Fruit fly (Drosophila melanogaster) whole organism, embryonic: ENCODE measurements around the gene CG8568.

Experiments
- Asciz ChIP-seq: fragments of 200-800 bp; sonication (Bioruptor generic); optimal IDR thresholded peaks from 2 replicates; lab custom pipeline; 2017; ENCODE audit warnings: missing biosample characterization, mild to moderate bottlenecking, missing genetic modification characterization, missing genetic modification reagents
- Awh ChIP-seq: fragments of 200-800 bp; sonication (Bioruptor generic); IDR thresholded peaks from 2 replicates; pipeline ENCODE4, ENCODE4 v1.3.6; 2022; ENCODE audit warnings: missing biosample characterization, missing genetic modification characterization
- BEAF-32 ChIP-seq: fragments of 200-800 bp; sonication (Bioruptor generic); optimal IDR thresholded peaks from 3 replicates; lab custom pipeline; 2017; ENCODE audit warnings: missing biosample characterization, missing genetic modification characterization, mild to moderate bottlenecking, moderate library complexity, missing genetic modification reagents
- CG10147 ChIP-seq: fragments of 200-800 bp; sonication (Bioruptor generic); optimal IDR thresholded peaks from 2 replicates; lab custom pipeline; 2019; ENCODE audit warnings: missing biosample characterization, mild to moderate bottlenecking, missing genetic modification characterization, moderate library complexity
- CG10321 ChIP-seq: fragments of 200-800 bp; sonication (Bioruptor generic); IDR thresholded peaks from 2 replicates; pipeline ENCODE4 v1.3.6; 2022; ENCODE audit warnings: missing biosample characterization, missing genetic modification characterization
- CG11560 ChIP-seq: fragments of 200-800 bp; sonication (Bioruptor generic); IDR thresholded peaks from 3 replicates; pipeline ENCODE4 v1.3.6; 2022; ENCODE audit warnings: missing biosample characterization, missing genetic modification characterization
- CG12659 ChIP-seq: fragments of 200-800 bp; sonication (Bioruptor generic); optimal IDR thresholded peaks from 3 replicates; lab custom pipeline; 2017; ENCODE audit warnings: mild to moderate bottlenecking, missing biosample characterization, missing genetic modification reagents, missing genetic modification characterization
- CG13123 ChIP-seq: fragments of 200-800 bp; sonication (Bioruptor generic); optimal IDR thresholded peaks from 2 replicates; lab custom pipeline; 2016; ENCODE audit warnings: missing biosample characterization, missing genetic modification characterization
- CG14965 ChIP-seq: fragments of 200-800 bp; sonication (Bioruptor generic); optimal IDR thresholded peaks from 2 replicates; lab custom pipeline; 2016; ENCODE audit warnings: missing biosample characterization, missing genetic modification characterization, borderline replicate concordance
- CG15269 ChIP-seq: fragments of 200-800 bp; sonication (Bioruptor generic); optimal IDR thresholded peaks from 2 replicates; lab custom pipeline; 2018; ENCODE audit warnings: missing biosample characterization, mild to moderate bottlenecking, missing genetic modification characterization, moderate library complexity
- CG1832 ChIP-seq: fragments of 200-800 bp; sonication (Bioruptor generic); optimal IDR thresholded peaks from 2 replicates; lab custom pipeline; 2017; ENCODE audit warnings: missing biosample characterization, mild to moderate bottlenecking, missing genetic modification characterization, inconsistent platforms
- CG31388 ChIP-seq: fragments of 200-800 bp; sonication (Bioruptor generic); optimal IDR thresholded peaks from 2 replicates; lab custom pipeline; 2016; ENCODE audit warnings: missing biosample characterization, missing genetic modification characterization
- CG3726 ChIP-seq: fragments of 200-800 bp; sonication (Bioruptor generic); IDR thresholded peaks from 3 replicates; pipeline ENCODE4, ENCODE4 v1.3.6; 2022; ENCODE audit warnings: missing biosample characterization, missing genetic modification characterization
- CG7963 ChIP-seq: fragments of 200-800 bp; sonication (Bioruptor generic); IDR thresholded peaks from 3 replicates; pipeline ENCODE4 v1.3.6; 2022; ENCODE audit warnings: missing biosample characterization, missing genetic modification characterization; ENCODE audit not compliant: partially characterized antibody
- Chrac-16 ChIP-seq: fragments of 200-800 bp; sonication (Bioruptor generic); optimal IDR thresholded peaks from 3 replicates; lab custom pipeline; 2016; ENCODE audit warnings: missing biosample characterization, missing genetic modification characterization
- Deaf1 ChIP-seq: fragments of 200-800 bp; optimal IDR thresholded peaks from 3 replicates; lab custom pipeline; 2019; ENCODE audit warnings: missing biosample characterization, mild to moderate bottlenecking, missing genetic modification characterization, moderate library complexity
- Dll ChIP-seq: fragments of 200-800 bp; sonication (Bioruptor generic); IDR thresholded peaks from 4 replicates; pipeline ENCODE4 v1.3.6; 2022; ENCODE audit warnings: missing biosample characterization, missing genetic modification characterization; ENCODE audit not compliant: partially characterized antibody
- Doc2 ChIP-seq: fragments of 200-800 bp; sonication (Bioruptor generic); IDR thresholded peaks from 2 replicates; pipeline ENCODE4 v1.3.6; 2022; ENCODE audit warnings: missing biosample characterization, missing genetic modification characterization
- Fer2 ChIP-seq: fragments of 200-800 bp; sonication (Bioruptor generic); optimal IDR thresholded peaks from 2 replicates; lab custom pipeline; 2018; ENCODE audit warnings: missing biosample characterization, mild to moderate bottlenecking, missing genetic modification characterization, moderate library complexity
- HLH3B ChIP-seq: fragments of 200-800 bp; sonication (Bioruptor generic); IDR thresholded peaks from 2 replicates; pipeline ENCODE4 v1.3.6; 2022; ENCODE audit warnings: missing biosample characterization, missing genetic modification characterization
- HmgD ChIP-seq: fragments of 200-800 bp; sonication (Bioruptor generic); optimal IDR thresholded peaks from 3 replicates; lab custom pipeline; 2016; ENCODE audit warnings: missing biosample characterization, missing genetic modification characterization
- Hr3 ChIP-seq: fragments of 200-800 bp; sonication (Bioruptor generic); optimal IDR thresholded peaks from 3 replicates; lab custom pipeline; 2016; ENCODE audit warnings: missing biosample characterization, missing genetic modification characterization
- Hsf ChIP-seq: fragments of 200-800 bp; sonication (Bioruptor generic); optimal IDR thresholded peaks from 3 replicates; lab custom pipeline; 2016; ENCODE audit warnings: missing biosample characterization, missing genetic modification characterization
- Kr ChIP-seq: fragments of 200-800 bp; sonication (Bioruptor generic); optimal IDR thresholded peaks from 2 replicates; lab custom pipeline; 2017; ENCODE audit warnings: missing biosample characterization, mild to moderate bottlenecking, missing genetic modification characterization
- MTF-1 ChIP-seq: fragments of 200-800 bp; sonication (Bioruptor generic); optimal IDR thresholded peaks from 2 replicates; lab custom pipeline; 2018; ENCODE audit warnings: missing biosample characterization, mild to moderate bottlenecking, missing genetic modification characterization, borderline replicate concordance
- Med ChIP-seq: fragments of 200-800 bp; sonication (Bioruptor generic); peaks from one replicate; lab custom pipeline; 2016; ENCODE audit warnings: missing biosample characterization, missing genetic modification characterization, mild to moderate bottlenecking, inconsistent platforms, moderate library complexity
- Myb ChIP-seq: fragments of 200-800 bp; sonication (Bioruptor generic); optimal IDR thresholded peaks from 2 replicates; lab custom pipeline; 2016; ENCODE audit warnings: missing biosample characterization, missing genetic modification characterization
- Neu2 ChIP-seq: fragments of 200-800 bp; sonication (Bioruptor generic); optimal IDR thresholded peaks from 3 replicates; lab custom pipeline; 2016; ENCODE audit warnings: missing biosample characterization, missing genetic modification characterization, borderline replicate concordance
- Oaz ChIP-seq: fragments of 200-800 bp; sonication (Bioruptor generic); IDR thresholded peaks from 2 replicates; pipeline ENCODE4 v1.3.6; 2022; ENCODE audit warnings: missing biosample characterization, missing genetic modification characterization
- Xrp1 ChIP-seq: fragments of 200-800 bp; sonication (Bioruptor generic); IDR thresholded peaks from 2 replicates; pipeline ENCODE4 v1.3.6; 2022; ENCODE audit warnings: missing biosample characterization, missing genetic modification characterization
- ash1 ChIP-seq: fragments of 200-800 bp; sonication (Bioruptor generic); optimal IDR thresholded peaks from 2 replicates; lab custom pipeline; 2018; ENCODE audit warnings: missing biosample characterization, mild to moderate bottlenecking, missing genetic modification characterization
- ato ChIP-seq: fragments of 200-800 bp; sonication (Bioruptor generic); IDR thresholded peaks from 2 replicates; pipeline ENCODE4 v1.3.6; 2022; ENCODE audit warnings: missing biosample characterization, missing genetic modification characterization; ENCODE audit not compliant: partially characterized antibody
- btn ChIP-seq: fragments of 200-800 bp; sonication (Bioruptor generic); optimal IDR thresholded peaks from 2 replicates; lab custom pipeline; 2016; ENCODE audit warnings: missing biosample characterization, missing genetic modification characterization
- caup ChIP-seq: fragments of 200-800 bp; sonication (Bioruptor generic); optimal IDR thresholded peaks from 3 replicates; lab custom pipeline; 2017; ENCODE audit warnings: missing biosample characterization, mild to moderate bottlenecking, missing genetic modification characterization, moderate library complexity; ENCODE audit not compliant: severe bottlenecking
- crol ChIP-seq: fragments of 200-800 bp; sonication (Bioruptor generic); IDR thresholded peaks from 2 replicates; pipeline ENCODE4 v1.3.6; 2022; ENCODE audit warnings: missing biosample characterization, missing genetic modification characterization
- dysf ChIP-seq: fragments of 200-800 bp; sonication (Bioruptor generic); IDR thresholded peaks from 3 replicates; pipeline ENCODE4 v1.3.6; 2022; ENCODE audit warnings: missing biosample characterization, missing genetic modification characterization
- en ChIP-seq: fragments of 200-800 bp; sonication (Bioruptor generic); optimal IDR thresholded peaks from 2 replicates; lab custom pipeline; 2016; ENCODE audit warnings: missing biosample characterization, missing genetic modification characterization
- esg ChIP-seq: fragments of 200-800 bp; sonication (Bioruptor generic); conservative IDR thresholded peaks from 2 replicates; pipeline ENCODE4 v1.3.6; 2022; ENCODE audit warnings: missing biosample characterization, missing genetic modification characterization
- fu2 ChIP-seq: fragments of 200-800 bp; sonication (Bioruptor generic); optimal IDR thresholded peaks from 2 replicates; lab custom pipeline; 2016; ENCODE audit warnings: missing biosample characterization, missing genetic modification characterization
- gfzf ChIP-seq: fragments of 200-800 bp; sonication (Bioruptor generic); optimal IDR thresholded peaks from 2 replicates; lab custom pipeline; 2016; ENCODE audit warnings: missing biosample characterization, mild to moderate bottlenecking, missing genetic modification characterization, moderate library complexity
- hb ChIP-seq: fragments of 200-800 bp; sonication (Bioruptor generic); IDR thresholded peaks from 3 replicates; pipeline ENCODE4 v1.3.6; 2022; ENCODE audit warnings: missing biosample characterization, missing genetic modification characterization; ENCODE audit not compliant: partially characterized antibody
- kay ChIP-seq: fragments of 200-800 bp; sonication (Bioruptor generic); optimal IDR thresholded peaks from 2 replicates; lab custom pipeline; 2016; ENCODE audit warnings: missing biosample characterization, missing genetic modification characterization
- kni ChIP-seq: fragments of 200-800 bp; sonication (Bioruptor generic); optimal IDR thresholded peaks from 3 replicates; lab custom pipeline; 2017; ENCODE audit warnings: mild to moderate bottlenecking, missing biosample characterization, missing genetic modification reagents, missing genetic modification characterization
- repo ChIP-seq: fragments of 200-800 bp; sonication (Bioruptor generic); optimal IDR thresholded peaks from 2 replicates; lab custom pipeline; 2016; ENCODE audit warnings: missing biosample characterization, missing genetic modification characterization
- run ChIP-seq: fragments of 200-800 bp; sonication (Bioruptor generic); optimal IDR thresholded peaks from 3 replicates; lab custom pipeline; 2018; ENCODE audit warnings: missing biosample characterization, mild to moderate bottlenecking, missing genetic modification characterization
- sens ChIP-seq: fragments of 200-800 bp; sonication (Bioruptor generic); peaks from one replicate; lab custom pipeline; 2016; ENCODE audit warnings: missing biosample characterization, missing genetic modification characterization
- sisA ChIP-seq: fragments of 200-800 bp; sonication (Bioruptor generic); IDR thresholded peaks from 2 replicates; pipeline ENCODE4 v1.3.6; 2022; ENCODE audit warnings: missing biosample characterization, missing genetic modification characterization
- slp2 ChIP-seq: fragments of 200-800 bp; sonication (Bioruptor generic); optimal IDR thresholded peaks from 2 replicates; lab custom pipeline; 2016; ENCODE audit warnings: missing biosample characterization, missing genetic modification characterization
- tgo ChIP-seq: fragments of 200-800 bp; sonication (Bioruptor generic); IDR thresholded peaks from 3 replicates; pipeline ENCODE4 v1.3.6; 2022; ENCODE audit warnings: missing biosample characterization, missing genetic modification characterization
- ttk ChIP-seq: fragments of 200-800 bp; sonication (Bioruptor generic); IDR thresholded peaks from 2 replicates; pipeline ENCODE4 v2.1.2; 2022; ENCODE audit warnings: missing biosample characterization, missing genetic modification characterization
- tup ChIP-seq: fragments of 200-800 bp; sonication (Bioruptor generic); optimal IDR thresholded peaks from 2 replicates; lab custom pipeline; 2016; ENCODE audit warnings: missing biosample characterization, mild to moderate bottlenecking, missing genetic modification characterization, moderate library complexity

The CG8568 gene

DNA sequence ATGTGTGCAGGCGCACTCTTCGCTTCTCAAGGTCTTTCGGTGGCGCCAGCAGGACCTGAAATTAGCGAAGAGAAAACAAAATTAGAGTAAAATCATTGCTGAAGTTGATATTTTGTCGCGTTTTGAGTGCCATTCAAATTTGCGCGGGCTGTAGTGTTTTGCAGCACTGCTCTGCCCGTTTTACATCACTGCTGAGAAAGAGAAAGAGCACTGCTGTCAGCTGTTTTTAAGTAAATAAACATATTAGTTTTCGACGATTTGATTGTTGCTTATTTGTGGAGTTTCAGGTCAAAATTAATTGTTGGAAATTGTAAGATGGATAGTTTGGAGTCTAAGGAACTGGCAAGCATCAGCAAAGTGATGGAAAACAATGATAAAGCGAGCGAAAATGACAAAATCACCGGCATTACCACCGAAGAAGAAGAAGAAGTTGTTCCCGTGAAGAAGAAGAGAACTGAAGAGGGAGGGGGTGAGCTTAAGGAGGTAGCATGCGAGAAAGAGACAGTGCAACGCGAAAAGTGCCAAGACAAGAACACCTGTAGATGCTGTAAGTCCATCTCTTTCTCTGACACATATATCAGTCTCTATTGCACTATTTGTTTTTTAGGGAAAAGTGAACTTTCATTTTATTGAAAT lies 28.9 kb downstream of the CG8568 start, which contains the start of gene ENGase (continued):
- no peak for TF ChIP-seq kay (GFP tag; lab: Kevin White, UChicago)
- no peak for TF ChIP-seq Xrp1 (GFP tag; lab: Robert Waterston, UW)
- TF ChIP-seq Chrac-16 (GFP tag; lab: Kevin White, UChicago): no peak
- no peak for TF ChIP-seq ash1 (GFP tag; lab: Kevin White, UChicago)
- no peak for TF ChIP-seq dysf
- TF ChIP-seq repo: no peak
- TF ChIP-seq Kr (GFP tag; lab: Kevin White, UChicago): no peak
- no peak for TF ChIP-seq slp2 (GFP tag; lab: Kevin White, UChicago)
- no peak for TF ChIP-seq CG13123
- TF ChIP-seq Hsf (GFP tag; lab: Kevin White, UChicago): no peak
- TF ChIP-seq CG3726 (GFP tag; lab: Robert Waterston, UW): no peak
- TF ChIP-seq Awh (GFP tag; lab: Robert Waterston, UW): no peak
- TF ChIP-seq Oaz (GFP tag; lab: Robert Waterston, UW): no peak
- TF ChIP-seq CG15269 (tag; lab: Kevin White, UChicago): no peak
- TF ChIP-seq CG7963 (GFP tag; lab: Robert Waterston, UW): no peak
- TF ChIP-seq btn (GFP tag; lab: Kevin White, UChicago): no peak
- no peak for TF ChIP-seq CG14965 (GFP tag; lab: Kevin White, UChicago)
- TF ChIP-seq BEAF-32 (GFP tag; lab: Kevin White, UChicago): peak; percentile 4
- TF ChIP-seq ttk (GFP tag; lab: Robert Waterston, UW): no peak
- peak; percentile 12 for TF ChIP-seq Myb (GFP tag; lab: Kevin White, UChicago)
- TF ChIP-seq Asciz: no peak
- TF ChIP-seq CG31388 (GFP tag; lab: Kevin White, UChicago): no peak
- no peak for TF ChIP-seq CG11560 (tag; lab: Robert Waterston, UW)
- no peak for TF ChIP-seq sisA (GFP tag; lab: Robert Waterston, UW)
- TF ChIP-seq tup: no peak
- TF ChIP-seq HLH3B (GFP tag; lab: Robert Waterston, UW): no peak
- no peak for TF ChIP-seq caup (GFP tag; lab: Kevin White, UChicago)
- peak; percentile 76 for TF ChIP-seq sens (GFP tag; lab: Kevin White, UChicago)
- TF ChIP-seq hb: no peak
- peak; percentile 67 for TF ChIP-seq crol (GFP tag; lab: Robert Waterston, UW)
- TF ChIP-seq Med: peak; percentile 88
- no peak for TF ChIP-seq CG10147 (GFP tag; lab: Kevin White, UChicago)
- no peak for TF ChIP-seq HmgD (GFP tag; lab: Kevin White, UChicago)
- TF ChIP-seq MTF-1 (GFP tag; lab: Kevin White, UChicago): no peak
- no peak for TF ChIP-seq Neu2
- no peak for TF ChIP-seq Hr3 (GFP tag; lab: Kevin White, UChicago)
- TF ChIP-seq gfzf (GFP tag; lab: Kevin White, UChicago): no peak
- TF ChIP-seq Deaf1 (tag; lab: Kevin White, UChicago): no peak
- TF ChIP-seq run (tag; lab: Kevin White, UChicago): no peak
- peak; percentile 7 for TF ChIP-seq CG12659
- no peak for TF ChIP-seq tgo (GFP tag; lab: Robert Waterston, UW)
- no peak for TF ChIP-seq esg
- TF ChIP-seq CG10321 (GFP tag; lab: Robert Waterston, UW): peak; percentile 85
- 0 out of 4 replicates have a peak, but pooled peaks have one; percentile 13 for TF ChIP-seq Dll (GFP tag; lab: Robert Waterston, UW)
- no peak for TF ChIP-seq Doc2 (GFP tag; lab: Robert Waterston, UW)
- TF ChIP-seq Fer2: no peak
- TF ChIP-seq ato (GFP tag; lab: Robert Waterston, UW): no peak
- TF ChIP-seq kni (GFP tag; lab: Kevin White, UChicago): no peak
- TF ChIP-seq fu2 (GFP tag; lab: Kevin White, UChicago): no peak
- peak; percentile 64 for TF ChIP-seq CG1832 (GFP tag; lab: Kevin White, UChicago)
- no peak for TF ChIP-seq en
